Worm (Caenorhabditis elegans): ENCODE measurements around the gene unc-115.

Gene unc-115

DNA sequence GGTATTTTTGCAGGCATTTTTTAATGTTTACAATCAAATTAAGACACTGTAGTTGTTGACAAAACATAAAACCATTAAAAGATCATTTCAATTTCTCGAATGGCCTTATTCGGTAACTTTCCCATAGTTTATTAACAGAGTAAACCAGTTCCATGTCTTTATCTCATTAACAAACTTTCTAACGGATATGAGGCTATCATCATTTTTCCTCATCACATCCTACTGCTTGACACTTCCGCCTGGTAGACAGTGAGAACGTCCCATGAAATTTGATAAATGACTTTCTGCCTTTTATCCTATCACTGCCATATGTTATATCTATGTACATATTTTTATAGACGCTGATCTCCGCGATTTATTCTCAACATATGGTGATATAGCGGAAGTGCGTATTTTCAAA, 23.9 kb downstream of the unc-115 start:
- TF ChIP-seq lin-35 (GFP tag; optimal IDR thresholded peaks at IDR 0.05), result no peak
- TF ChIP-seq F23B12.7 (tag; optimal IDR thresholded peaks at IDR 0.05; ENCODE audit: insufficient read depth), result no peak
- TF ChIP-seq bed-1 (GFP tag; IDR thresholded peaks at IDR 0.05), result no peak
- TF ChIP-seq madf-8 (GFP tag; conservative IDR thresholded peaks at IDR 0.05), result no peak
- TF ChIP-seq madf-6 (GFP tag; IDR thresholded peaks at IDR 0.05), result no peak
- no peak for TF ChIP-seq attf-5 (GFP tag; optimal IDR thresholded peaks at IDR 0.05)
- no peak for TF ChIP-seq B0019.2 (GFP tag; conservative IDR thresholded peaks at IDR 0.05)
- no peak for TF ChIP-seq akir-1 (GFP tag; optimal IDR thresholded peaks at IDR 0.05)
- no peak for TF ChIP-seq ztf-26 (tag; optimal IDR thresholded peaks at IDR 0.05)
- no peak for TF ChIP-seq mes-4 (tag; optimal IDR thresholded peaks at IDR 0.05)
- TF ChIP-seq T26A5.8 (tag; optimal IDR thresholded peaks at IDR 0.05), result no peak
- TF ChIP-seq nhr-90 (tag; optimal IDR thresholded peaks at IDR 0.05), result no peak
- TF ChIP-seq bed-2 (GFP tag; IDR thresholded peaks at IDR 0.05), result no peak
- TF ChIP-seq nhr-120 (GFP tag; IDR thresholded peaks at IDR 0.05), result no peak
- no peak for TF ChIP-seq lin-54 (GFP tag; optimal IDR thresholded peaks at IDR 0.05)
- TF ChIP-seq dox-1 (GFP tag; IDR thresholded peaks at IDR 0.05), result no peak
- no peak for TF ChIP-seq let-526 (GFP tag; IDR thresholded peaks at IDR 0.05)
- TF ChIP-seq nhr-179 (tag; optimal IDR thresholded peaks at IDR 0.05), result no peak
- no peak for TF ChIP-seq F49E8.2 (tag; optimal IDR thresholded peaks at IDR 0.05; ENCODE audit: insufficient read depth)

DNA sequence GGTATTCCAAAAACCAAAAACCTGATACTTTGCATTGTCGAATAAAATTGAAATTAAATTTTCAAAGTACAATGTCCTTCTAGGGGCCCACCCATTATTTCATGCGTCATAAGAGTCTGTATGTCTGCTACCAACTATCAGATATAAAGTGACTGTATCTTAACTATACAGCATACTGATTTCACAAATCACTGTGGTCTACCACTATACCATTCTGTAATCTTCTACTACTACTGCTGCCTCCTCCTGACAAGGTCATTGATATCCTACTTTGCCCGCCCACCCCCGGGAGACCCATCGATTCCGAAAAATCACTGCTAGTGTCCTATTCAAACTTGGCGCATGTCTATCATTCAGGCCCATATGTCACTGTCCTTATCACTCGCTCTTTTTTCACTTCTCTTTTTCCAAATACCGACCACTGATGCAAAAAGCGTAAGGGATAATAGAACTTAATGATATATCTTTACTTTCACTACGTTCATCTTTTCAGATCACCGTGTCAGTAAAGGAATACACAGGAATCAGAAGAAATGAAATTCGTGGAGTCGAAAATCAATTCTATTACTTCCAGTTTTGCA, 25.4 kb downstream of the unc-115 start, which contains the start of gene C07A4.2:
Gene C07A4.2, plus strand, starts transcription at position 195 of the 581 bp plus-strand sequence.
- TF ChIP-seq madf-8 (GFP tag; conservative IDR thresholded peaks at IDR 0.05), result no peak
- no peak for TF ChIP-seq nfya-2 (GFP tag; IDR thresholded peaks at IDR 0.05)
- TF ChIP-seq hlh-12 (tag; optimal IDR thresholded peaks at IDR 0.05), result no peak
- no peak for TF ChIP-seq attf-5 (GFP tag; optimal IDR thresholded peaks at IDR 0.05)
- TF ChIP-seq madf-6 (GFP tag; IDR thresholded peaks at IDR 0.05), result no peak
- no peak for TF ChIP-seq nhr-120 (GFP tag; IDR thresholded peaks at IDR 0.05)
- no peak for TF ChIP-seq Y67H2A.10 (GFP tag; conservative IDR thresholded peaks at IDR 0.05)
- TF ChIP-seq nhr-27 (tag; optimal IDR thresholded peaks at IDR 0.05), result no peak
- TF ChIP-seq hsf-1 (GFP tag; IDR thresholded peaks at IDR 0.05), result no peak

- no peak for TF ChIP-seq B0035.1 (tag; optimal IDR thresholded peaks at IDR 0.05)
Observed at ce11 chrX:10174683-10175082, 28.0 kb downstream of the unc-115 start, which contains the start of gene C07A4.3. C07A4.3 (plus strand) TSS chrX:10174983.

- TF ChIP-seq B0019.2 (GFP tag; conservative IDR thresholded peaks at IDR 0.05), result no peak
- TF ChIP-seq T07F8.4 (tag; optimal IDR thresholded peaks at IDR 0.05), result no peak
- TF ChIP-seq aptf-3 (GFP tag; IDR thresholded peaks at IDR 0.05), result no peak
- no peak for TF ChIP-seq ztf-28 (GFP tag; IDR thresholded peaks at IDR 0.05)
Observed at ce11 chrX:10176295-10176694, 29.6 kb downstream of the unc-115 start, which contains the start of gene ncs-4. ncs-4 (plus strand) TSS chrX:10176521.

DNA sequence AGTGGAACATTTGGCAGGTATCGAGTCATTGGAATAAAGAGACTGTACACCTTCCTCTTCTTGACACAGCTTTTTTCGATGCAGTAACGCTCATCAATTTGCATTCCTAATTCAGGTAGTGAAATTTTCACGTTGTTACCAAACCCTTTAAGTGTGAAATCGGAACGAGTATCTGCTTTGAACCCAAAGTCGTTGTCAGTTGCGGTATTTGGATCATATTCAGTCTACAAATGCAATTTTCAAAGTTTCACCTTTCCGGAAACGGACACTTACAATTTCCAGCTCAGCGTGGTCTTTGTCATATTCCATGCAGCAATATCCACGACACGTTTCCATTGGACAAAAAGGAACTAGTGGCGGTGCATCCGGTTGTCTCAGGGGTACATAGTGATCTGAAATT, 35.9 kb downstream of the unc-115 start:
- TF ChIP-seq Y53G8AR.9 (GFP tag; conservative IDR thresholded peaks at IDR 0.05) (0 out of 2 replicates have a peak, but pooled peaks have one; percentile 27), let-526 (GFP tag; IDR thresholded peaks at IDR 0.05) (no peak)

DNA sequence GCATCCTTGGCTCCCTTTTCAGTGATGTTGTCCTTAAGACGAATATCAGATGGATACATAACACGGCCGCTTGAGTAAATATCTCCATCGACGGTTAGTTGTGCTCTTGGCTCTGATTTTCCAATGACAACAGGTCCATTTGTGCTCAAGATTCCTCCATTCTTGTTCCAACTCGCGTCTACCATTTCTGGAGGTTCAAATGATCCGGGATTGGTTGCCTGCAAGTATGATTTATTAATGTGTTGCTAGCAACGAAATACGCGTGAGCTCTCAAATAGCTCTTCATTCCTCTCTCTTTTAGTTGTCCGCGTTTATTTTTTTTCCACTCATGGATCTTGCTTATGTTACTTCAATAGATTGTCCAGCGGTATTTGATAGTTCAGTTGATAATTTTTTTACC, 37.0 kb downstream of the unc-115 start, which contains the start of gene arrd-28:
Gene arrd-28, plus strand, starts transcription at position 301 of the 400 bp plus-strand sequence.
- TF ChIP-seq madf-10 (tag; optimal IDR thresholded peaks at IDR 0.05), result no peak
- TF ChIP-seq nfyb-1 (GFP tag; IDR thresholded peaks at IDR 0.05), result no peak
- no peak for TF ChIP-seq F23B12.7 (tag; optimal IDR thresholded peaks at IDR 0.05; ENCODE audit: insufficient read depth)
- no peak for TF ChIP-seq lin-35 (GFP tag; optimal IDR thresholded peaks at IDR 0.05)
- no peak for TF ChIP-seq ets-4 (GFP tag; optimal IDR thresholded peaks at IDR 0.05)
- no peak for TF ChIP-seq lin-54 (GFP tag; optimal IDR thresholded peaks at IDR 0.05)
- TF ChIP-seq egl-44 (GFP tag; IDR thresholded peaks at IDR 0.05), result no peak
- TF ChIP-seq lin-40 (tag; optimal IDR thresholded peaks at IDR 0.05), result no peak
- TF ChIP-seq F22D6.2 (tag; optimal IDR thresholded peaks at IDR 0.05), result no peak
- TF ChIP-seq efl-1 (GFP tag; optimal IDR thresholded peaks at IDR 0.05), result no peak
- TF ChIP-seq Y53F4B.3 (GFP tag; IDR thresholded peaks at IDR 0.05), result no peak

Measured in whole organism, young adult.